Fruit fly (Drosophila melanogaster) Kc167 (cell line): Measurements from ENCODE around the gene CG42831.

Experiments used
- Sin3A ChIP-seq: fragments of >200 bp; optimal IDR thresholded peaks from 2 replicates; lab custom pipeline; 2018; ENCODE audit warnings: missing external identifiers
- insv ChIP-seq: fragments of >200 bp; optimal IDR thresholded peaks from 3 replicates; lab custom pipeline; 2018; ENCODE audit warnings: missing external identifiers
- psq ChIP-seq: fragments of >200 bp; optimal IDR thresholded peaks from 2 replicates; lab custom pipeline; 2017; ENCODE audit warnings: missing external identifiers
- ttk ChIP-seq: sonication (Bioruptor generic); optimal IDR thresholded peaks from 2 replicates; lab custom pipeline; 2017; ENCODE audit warnings: missing external identifiers

DNA sequence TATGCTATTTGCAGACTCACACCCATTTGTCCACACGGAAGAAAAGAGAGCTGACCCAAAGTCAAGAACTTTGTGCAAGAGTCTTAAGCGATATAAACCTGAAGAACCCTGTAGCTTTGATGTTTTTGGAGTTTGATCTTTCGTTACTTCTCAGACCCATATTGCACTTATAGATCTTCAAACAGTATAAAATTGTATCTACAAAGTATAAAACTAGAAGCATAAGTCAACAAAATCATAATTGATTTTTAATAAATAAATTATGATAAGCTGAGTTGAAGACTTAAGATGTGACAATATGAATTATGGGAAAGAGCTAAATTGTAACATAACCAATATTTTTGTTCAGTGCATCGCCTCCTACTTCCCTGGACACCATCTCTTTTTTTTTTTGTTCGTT is 12.7 kb downstream of the CG42831 start:
- no peak for TF ChIP-seq psq (lab: Kevin White, UChicago)
- no peak for TF ChIP-seq insv (lab: Kevin White, UChicago)
- TF ChIP-seq ttk (lab: Kevin White, UChicago) = no peak
- TF ChIP-seq Sin3A = no peak
